Worm (Caenorhabditis elegans): ENCODE results near the gene wdr-60.

- no peak for TF ChIP-seq xbp-1 (tag; optimal IDR thresholded peaks at IDR 0.05)
- TF ChIP-seq aly-2 (tag; optimal IDR thresholded peaks at IDR 0.05) = no peak
- TF ChIP-seq snu-23 (GFP tag; optimal IDR thresholded peaks at IDR 0.05) = no peak
- no peak for TF ChIP-seq unc-86 (tag; optimal IDR thresholded peaks at IDR 0.05)
- TF ChIP-seq lsy-2 (tag; optimal IDR thresholded peaks at IDR 0.05) = no peak
- no peak for TF ChIP-seq lin-13 (GFP tag; optimal IDR thresholded peaks at IDR 0.05)
- no peak for TF ChIP-seq grh-1 (GFP tag; IDR thresholded peaks at IDR 0.05)
- no peak for TF ChIP-seq lin-14 (GFP tag; optimal IDR thresholded peaks at IDR 0.05)
- no peak for TF ChIP-seq nhr-77 (tag; optimal IDR thresholded peaks at IDR 0.05)
- TF ChIP-seq nhr-12 (tag; optimal IDR thresholded peaks at IDR 0.05) = no peak
- no peak for TF ChIP-seq nhr-237 (tag; optimal IDR thresholded peaks at IDR 0.05)
- no peak for TF ChIP-seq nhr-28 (tag; optimal IDR thresholded peaks at IDR 0.05)
- no peak for TF ChIP-seq lin-39 (tag; optimal IDR thresholded peaks at IDR 0.05)
Measured at ce11 chrIII:5006881-5007280, 19.9 kb downstream of the wdr-60 start, which contains the start of gene R144.12.
